Fruit fly (Drosophila melanogaster): ENCODE data around the gene CG9917.
A peak's percentile ranks its signal among the peaks of the same experiment; 100 is the strongest.

DNA sequence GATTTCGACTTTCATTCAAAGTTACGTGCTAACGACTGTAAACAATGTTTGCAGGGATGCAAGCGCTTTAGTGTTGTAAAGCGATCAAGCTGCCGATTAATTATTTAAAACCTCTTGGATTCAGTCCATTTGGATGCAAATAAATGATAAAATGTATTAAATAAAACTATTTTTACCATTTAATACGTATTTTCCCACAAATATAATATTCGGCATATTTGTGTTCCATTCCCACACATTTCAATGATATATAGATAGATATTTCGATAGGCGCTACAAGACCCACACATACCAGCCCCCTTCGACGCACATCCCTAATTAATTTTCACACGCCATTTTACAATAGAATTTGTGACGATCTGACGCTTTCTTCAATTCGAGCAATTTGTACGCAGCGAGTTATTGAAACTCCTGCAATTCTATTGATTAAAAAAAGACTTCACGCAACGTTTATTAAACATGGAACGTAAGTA, 34.5 kb downstream of the CG9917 start, which contains the start of the genes CG32576 and caz:
- TF ChIP-seq GATAe (GFP tag; conservative IDR thresholded peaks at IDR 0.05) (no peak), esg (GFP tag; conservative IDR thresholded peaks at IDR 0.05) (no peak), cg (GFP tag; optimal IDR thresholded peaks at IDR 0.05) (peak; percentile 54), fd96Cb (tag; optimal IDR thresholded peaks at IDR 0.05) (no peak), pum (GFP tag; optimal IDR thresholded peaks at IDR 0.05) (no peak), MESR4 (GFP tag; optimal IDR thresholded peaks at IDR 0.05) (peak; percentile 85)
